ENCODE assay signal across 2 fruit fly cellular contexts in genomic region chr2L:21628533-21628932, dm6.
TF ChIP-seq lines count a peak whose summit lies in the region.

No protein-coding gene starts in this region.

TF ChIP-seq in whole organism, embryonic, 481 proteins besides CTCF, POLR2A, EP300 and RAD21 (continued from another document):
- TF ChIP-seq crc (GFP tag; optimal IDR thresholded peaks at IDR 0.05; lab: Kevin White, UChicago) = no peak
- peak; percentile 65 for TF ChIP-seq sens (GFP tag; lab: Kevin White, UChicago)
- peak; percentile 19 for TF ChIP-seq CG13624 (GFP tag; optimal IDR thresholded peaks at IDR 0.05; lab: Kevin White, UChicago)
- TF ChIP-seq Elba2 (GFP tag; optimal IDR thresholded peaks at IDR 0.05; lab: Kevin White, UChicago) = no peak
- no peak for TF ChIP-seq Hsf (GFP tag; optimal IDR thresholded peaks at IDR 0.05; lab: Kevin White, UChicago)
- peak; percentile 8; the same call in 1 of the 3 replicates for TF ChIP-seq CG34422 (GFP tag; IDR thresholded peaks at IDR 0.05; lab: Robert Waterston, UW)

TF ChIP-seq in whole organism, prepupa, 60 proteins besides CTCF, POLR2A, EP300 and RAD21 (continued from another document):
- TF ChIP-seq CG10631 (GFP tag; optimal IDR thresholded peaks at IDR 0.05; lab: Kevin White, UChicago) (no peak), fkh (GFP tag; optimal IDR thresholded peaks at IDR 0.05; lab: Kevin White, UChicago) (no peak)
